Worm (Caenorhabditis elegans): ENCODE measurements around the gene slc-36.5.

DNA sequence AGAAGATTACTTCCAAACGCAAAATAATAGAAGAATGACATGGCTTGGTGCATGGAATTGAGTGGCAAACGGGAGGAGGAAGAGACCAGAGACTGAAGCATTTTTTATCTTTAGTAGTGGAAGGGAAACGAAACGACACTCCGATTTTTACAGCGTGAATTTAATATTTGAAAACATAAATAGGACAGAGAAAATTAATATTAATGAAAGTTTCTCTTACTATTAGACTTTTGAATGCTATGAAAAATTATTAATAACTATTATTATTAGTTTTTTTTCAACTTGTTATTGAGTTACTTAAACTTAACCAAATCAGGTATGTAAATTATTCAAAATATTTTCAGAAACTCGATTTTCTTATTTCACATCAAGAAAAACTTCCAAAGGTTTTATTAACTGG, 3.2 kb upstream of the slc-36.5 start, which contains the start of gene C44B7.7:
- TF ChIP-seq nhr-67 (tag; optimal IDR thresholded peaks at IDR 0.05), result no peak
- TF ChIP-seq ceh-9 (tag; optimal IDR thresholded peaks at IDR 0.05), result no peak
- TF ChIP-seq aly-2 (tag; optimal IDR thresholded peaks at IDR 0.05), result no peak
- TF ChIP-seq snpc-4 (tag; optimal IDR thresholded peaks at IDR 0.05), result no peak

All from whole organism, L3 larva.